Worm (Caenorhabditis elegans) whole organism, L2 larva: ENCODE measurements around the gene C09B8.3.

Experiments used
- C34F6.9 ChIP-seq: fragments of 150-350 bp; optimal IDR thresholded peaks from 2 replicates; lab custom pipeline; 2014; ENCODE audit warnings: missing biosample characterization, missing genetic modification characterization
- F13H6.1 ChIP-seq: sonication (generic microtip); optimal IDR thresholded peaks from 2 replicates; lab custom pipeline; 2016; ENCODE audit warnings: missing genetic modification characterization, missing compliant biosample characterization
- R02D3.7 ChIP-seq: fragments of 150-350 bp; optimal IDR thresholded peaks from 2 replicates; lab custom pipeline; 2014; ENCODE audit warnings: missing biosample characterization, missing genetic modification characterization
- Y55F3AM.14 ChIP-seq: fragments of 200-800 bp; sonication (Bioruptor generic); optimal IDR thresholded peaks from 2 replicates; lab custom pipeline; 2018; ENCODE audit warnings: mild to moderate bottlenecking, missing genetic modification characterization, missing compliant biosample characterization
- alr-1 ChIP-seq: fragments of 150-350 bp; optimal IDR thresholded peaks from 2 replicates; lab custom pipeline; 2014; ENCODE audit warnings: missing biosample characterization, missing genetic modification characterization
- ama-1 ChIP-seq: fragments of 150-350 bp; optimal IDR thresholded peaks from 2 replicates; lab custom pipeline; 2018; ENCODE audit warnings: inconsistent platforms
- blmp-1 ChIP-seq: sonication (generic microtip); optimal IDR thresholded peaks from 2 replicates; lab custom pipeline; 2017; ENCODE audit warnings: missing genetic modification characterization, mild to moderate bottlenecking, missing compliant biosample characterization, antibody characterized with exemption, moderate library complexity; ENCODE audit not compliant: insufficient read depth
- ceh-16 ChIP-seq: fragments of 150-350 bp; optimal IDR thresholded peaks from 2 replicates; lab custom pipeline; 2014; ENCODE audit warnings: missing biosample characterization, missing genetic modification characterization
- ceh-82 ChIP-seq: fragments of 150-350 bp; optimal IDR thresholded peaks from 2 replicates; lab custom pipeline; 2014; ENCODE audit warnings: missing biosample characterization, missing genetic modification characterization
- crh-2 ChIP-seq: sonication (generic microtip); optimal IDR thresholded peaks from 2 replicates; lab custom pipeline; 2017; ENCODE audit warnings: missing biosample characterization, missing genetic modification characterization
- dmd-4 ChIP-seq: sonication (generic microtip); optimal IDR thresholded peaks from 2 replicates; lab custom pipeline; 2017; ENCODE audit warnings: missing biosample characterization, missing genetic modification characterization
- egl-27 ChIP-seq: sonication (generic microtip); optimal IDR thresholded peaks from 3 replicates; lab custom pipeline; 2017; ENCODE audit warnings: missing biosample characterization, missing genetic modification reagents, missing genetic modification characterization
- elt-1 ChIP-seq: fragments of 150-350 bp; optimal IDR thresholded peaks from 2 replicates; lab custom pipeline; 2014; ENCODE audit warnings: missing biosample characterization, missing genetic modification characterization
- elt-3 ChIP-seq: sonication (generic microtip); optimal IDR thresholded peaks from 2 replicates; lab custom pipeline; 2017; ENCODE audit warnings: missing biosample characterization, missing genetic modification characterization
- fos-1 ChIP-seq: fragments of 150-350 bp; optimal IDR thresholded peaks from 2 replicates; lab custom pipeline; 2014; ENCODE audit warnings: missing biosample characterization, missing genetic modification characterization
- gmeb-1 ChIP-seq: fragments of 150-350 bp; optimal IDR thresholded peaks from 2 replicates; lab custom pipeline; 2014; ENCODE audit warnings: missing biosample characterization, missing genetic modification characterization
- lin-13 ChIP-seq: fragments of 150-350 bp; optimal IDR thresholded peaks from 2 replicates; lab custom pipeline; 2014; ENCODE audit warnings: missing biosample characterization, missing genetic modification reagents, missing genetic modification characterization
- lin-39 ChIP-seq: fragments of 150-350 bp; optimal IDR thresholded peaks from 2 replicates; lab custom pipeline; 2014; ENCODE audit warnings: missing biosample characterization, missing genetic modification reagents, missing genetic modification characterization
- lsy-2 ChIP-seq, 2 experiments: fragments of 150-350 bp in 1 of 2; sonication (generic microtip) in 1 of 2; optimal IDR thresholded peaks; 2 replicates each; lab custom pipeline; 2014 to 2017; ENCODE audit warnings: missing biosample characterization in 2 of 2, missing genetic modification characterization in 2 of 2
- mab-5 ChIP-seq: fragments of 150-350 bp; optimal IDR thresholded peaks from 2 replicates; lab custom pipeline; 2014; ENCODE audit warnings: missing biosample characterization, missing genetic modification characterization
- mbf-1 ChIP-seq: sonication (generic microtip); optimal IDR thresholded peaks from 2 replicates; lab custom pipeline; 2017; ENCODE audit warnings: missing biosample characterization, missing genetic modification characterization
- mdl-1 ChIP-seq, 2 experiments: fragments of 150-350 bp in 1 of 2; sonication (generic microtip) in 1 of 2; optimal IDR thresholded peaks; 2 replicates each; lab custom pipeline; 2017; ENCODE audit warnings: missing biosample characterization in 2 of 2, missing genetic modification characterization in 2 of 2
- nhr-11 ChIP-seq: fragments of 150-350 bp; optimal IDR thresholded peaks from 2 replicates; lab custom pipeline; 2014; ENCODE audit warnings: missing biosample characterization, missing genetic modification characterization
- nhr-12 ChIP-seq: fragments of 150-350 bp; optimal IDR thresholded peaks from 2 replicates; lab custom pipeline; 2014; ENCODE audit warnings: missing biosample characterization, missing genetic modification characterization
- nhr-129 ChIP-seq: fragments of 150-350 bp; optimal IDR thresholded peaks from 2 replicates; lab custom pipeline; 2014; ENCODE audit warnings: missing biosample characterization, missing genetic modification characterization
- nhr-21 ChIP-seq: fragments of 150-350 bp; optimal IDR thresholded peaks from 2 replicates; lab custom pipeline; 2014; ENCODE audit warnings: missing biosample characterization, missing genetic modification characterization
- nhr-23 ChIP-seq: fragments of 150-350 bp; optimal IDR thresholded peaks from 2 replicates; lab custom pipeline; 2014; ENCODE audit warnings: missing biosample characterization, missing genetic modification reagents, missing genetic modification characterization
- nhr-6 ChIP-seq: fragments of 150-350 bp; optimal IDR thresholded peaks from 2 replicates; lab custom pipeline; 2014; ENCODE audit warnings: missing biosample characterization, missing genetic modification characterization
- nhr-77 ChIP-seq: fragments of 150-350 bp; optimal IDR thresholded peaks from 2 replicates; lab custom pipeline; 2014; ENCODE audit warnings: missing biosample characterization, missing genetic modification characterization
- peb-1 ChIP-seq: fragments of 150-350 bp; optimal IDR thresholded peaks from 2 replicates; lab custom pipeline; 2014; ENCODE audit warnings: missing biosample characterization, missing genetic modification characterization
- sem-4 ChIP-seq: fragments of 150-350 bp; optimal IDR thresholded peaks from 2 replicates; lab custom pipeline; 2014; ENCODE audit warnings: missing biosample characterization, missing genetic modification reagents, missing genetic modification characterization
- skn-1 ChIP-seq: sonication (generic microtip); optimal IDR thresholded peaks from 2 replicates; lab custom pipeline; 2017; ENCODE audit warnings: missing biosample characterization, missing genetic modification characterization
- sma-3 ChIP-seq: sonication (generic microtip); optimal IDR thresholded peaks from 2 replicates; lab custom pipeline; 2016; ENCODE audit warnings: missing genetic modification reagents, missing genetic modification characterization, missing compliant biosample characterization
- sma-9 ChIP-seq, 2 experiments: fragments of 150-350 bp in 1 of 2; sonication (generic microtip) in 1 of 2; optimal IDR thresholded peaks; 2 replicates each; lab custom pipeline; 2014 to 2016; ENCODE audit warnings: missing genetic modification characterization in 2 of 2, mild to moderate bottlenecking in 1 of 2, missing biosample characterization in 1 of 2, missing compliant biosample characterization in 1 of 2, missing genetic modification reagents in 1 of 2, moderate library complexity in 1 of 2
- snpc-4 ChIP-seq: fragments of 150-350 bp; optimal IDR thresholded peaks from 2 replicates; lab custom pipeline; 2014; ENCODE audit warnings: missing biosample characterization, missing genetic modification characterization
- unc-39 ChIP-seq: fragments of 150-350 bp; optimal IDR thresholded peaks from 2 replicates; lab custom pipeline; 2014; ENCODE audit warnings: missing biosample characterization, missing genetic modification characterization
- unc-62 ChIP-seq: fragments of 150-350 bp; optimal IDR thresholded peaks from 2 replicates; lab custom pipeline; 2014; ENCODE audit warnings: missing biosample characterization, missing genetic modification reagents, missing genetic modification characterization
- zag-1 ChIP-seq: fragments of 150-350 bp; optimal IDR thresholded peaks from 2 replicates; lab custom pipeline; 2014; ENCODE audit warnings: missing biosample characterization, missing genetic modification characterization
- ztf-1 ChIP-seq: fragments of 200-800 bp; sonication (Bioruptor generic); conservative IDR thresholded peaks from 2 replicates; pipeline ENCODE4 v1.3.6; 2022; ENCODE audit warnings: missing genetic modification characterization, missing compliant biosample characterization
- ztf-11 ChIP-seq: sonication (generic microtip); optimal IDR thresholded peaks from 2 replicates; lab custom pipeline; 2017; ENCODE audit warnings: missing biosample characterization, missing genetic modification characterization
- ztf-4 ChIP-seq: fragments of 150-350 bp; optimal IDR thresholded peaks from 2 replicates; lab custom pipeline; 2014; ENCODE audit warnings: missing biosample characterization, missing genetic modification characterization

C09B8.3 gene

ce11 chrX:6010573-6010972 is at the start of gene C09B8.3:
C09B8.3 (minus strand) TSS chrX:6010673.
- TF ChIP-seq peb-1 (tag; lab: Kevin White, UChicago) = no peak
- TF ChIP-seq lin-39 (tag; lab: Kevin White, UChicago) = no peak
- TF ChIP-seq nhr-21 (tag; lab: Kevin White, UChicago) = no peak
- TF ChIP-seq egl-27 (tag; lab: Kevin White, UChicago) = no peak
- no peak for TF ChIP-seq nhr-11
- TF ChIP-seq crh-2 (tag; lab: Kevin White, UChicago) = no peak
- no peak for TF ChIP-seq sma-3 (GFP tag; lab: Kevin White, UChicago)
- TF ChIP-seq F13H6.1 (tag; lab: Kevin White, UChicago) = no peak
- TF ChIP-seq nhr-77 (tag; lab: Kevin White, UChicago) = no peak
- TF ChIP-seq alr-1 (tag; lab: Kevin White, UChicago) = no peak
- TF ChIP-seq ztf-4 (tag; lab: Kevin White, UChicago) = no peak
- TF ChIP-seq sem-4 (tag; lab: Kevin White, UChicago) = no peak
- TF ChIP-seq ztf-11 (tag; lab: Kevin White, UChicago) = no peak
- no peak for TF ChIP-seq skn-1 (tag; lab: Kevin White, UChicago)
- TF ChIP-seq nhr-6 (tag; lab: Kevin White, UChicago) = no peak
- TF ChIP-seq zag-1 (tag; lab: Kevin White, UChicago) = no peak
- TF ChIP-seq unc-39 (tag; lab: Kevin White, UChicago) = no peak
- TF ChIP-seq ztf-1 (GFP tag; lab: Robert Waterston, UW) = no peak

ce11 chrX:6059163-6059782 is 48.8 kb upstream of the C09B8.3 start:
- TF ChIP-seq nhr-77 (tag; lab: Kevin White, UChicago) = no peak
- no peak for TF ChIP-seq elt-3
- no peak for TF ChIP-seq unc-39 (tag; lab: Kevin White, UChicago)
- no peak for TF ChIP-seq ceh-82
- TF ChIP-seq F13H6.1 (tag; lab: Kevin White, UChicago) = peak; percentile 48
- TF ChIP-seq skn-1 (tag; lab: Kevin White, UChicago) = no peak
- no peak for TF ChIP-seq zag-1 (tag; lab: Kevin White, UChicago)
- TF ChIP-seq elt-1 (tag; lab: Kevin White, UChicago) = no peak
- TF ChIP-seq unc-62 (GFP tag; lab: Kevin White, UChicago) = no peak
- TF ChIP-seq lin-39 (tag; lab: Kevin White, UChicago) = no peak
- no peak for TF ChIP-seq ztf-11 (tag; lab: Kevin White, UChicago)
- no peak for TF ChIP-seq nhr-21 (tag; lab: Kevin White, UChicago)
- TF ChIP-seq blmp-1 (tag; lab: Kevin White, UChicago) = no peak
- no peak for TF ChIP-seq Y55F3AM.14
- no peak for TF ChIP-seq dmd-4
- no peak for TF ChIP-seq nhr-6 (tag; lab: Kevin White, UChicago)
- TF ChIP-seq sem-4 (tag; lab: Kevin White, UChicago) = no peak
- TF ChIP-seq ceh-16 (tag; lab: Kevin White, UChicago) = no peak
- TF ChIP-seq peb-1 (tag; lab: Kevin White, UChicago) = no peak
- TF ChIP-seq nhr-129 = peak; percentile 75
- TF ChIP-seq fos-1 (tag; lab: Kevin White, UChicago) = peak; percentile 80
- no peak for TF ChIP-seq sma-3 (GFP tag; lab: Kevin White, UChicago)
- no peak for TF ChIP-seq mdl-1 (tag; optimal IDR thresholded peaks at IDR 0.05; lab: Kevin White, UChicago)
- no peak for TF ChIP-seq ztf-4 (tag; lab: Kevin White, UChicago)
- TF ChIP-seq mab-5 (tag; lab: Kevin White, UChicago) = no peak
- TF ChIP-seq lsy-2 (tag; optimal IDR thresholded peaks at IDR 0.05; lab: Kevin White, UChicago) = no peak
- no peak for TF ChIP-seq mbf-1
- TF ChIP-seq gmeb-1 (tag; lab: Kevin White, UChicago) = no peak
- no peak for TF ChIP-seq snpc-4 (tag; lab: Kevin White, UChicago)
- TF ChIP-seq nhr-12 = no peak
- TF ChIP-seq C34F6.9 (tag; lab: Kevin White, UChicago) = no peak
- peak; percentile 46 for TF ChIP-seq crh-2 (tag; lab: Kevin White, UChicago)
- TF ChIP-seq ama-1 (lab: Kevin White, UChicago) = no peak
- no peak for TF ChIP-seq ztf-1 (GFP tag; lab: Robert Waterston, UW)
- no peak for TF ChIP-seq lin-13
- TF ChIP-seq R02D3.7 (tag; lab: Kevin White, UChicago) = no peak
- TF ChIP-seq sma-9 (GFP tag; optimal IDR thresholded peaks at IDR 0.05; lab: Kevin White, UChicago) = peak; percentile 77
- no peak for TF ChIP-seq sma-9 (tag; optimal IDR thresholded peaks at IDR 0.05; lab: Kevin White, UChicago)
- no peak for TF ChIP-seq nhr-23 (tag; lab: Kevin White, UChicago)
